Fruit fly (Drosophila melanogaster) whole organism, embryonic: ENCODE data around the gene wapl.

Experiments used
- Adf1 ChIP-seq: fragments of 200-800 bp; sonication (Bioruptor generic); IDR thresholded peaks from 2 replicates; pipeline ENCODE4 v1.3.6; 2022; ENCODE audit warnings: missing biosample characterization, missing genetic modification characterization
- CG11723 ChIP-seq: fragments of 200-800 bp; sonication (Bioruptor generic); optimal IDR thresholded peaks from 2 replicates; lab custom pipeline; 2017; ENCODE audit warnings: missing biosample characterization, mild to moderate bottlenecking, missing genetic modification characterization
- CG12104 ChIP-seq: fragments of 200-800 bp; sonication (Bioruptor generic); optimal IDR thresholded peaks from 3 replicates; lab custom pipeline; 2016; ENCODE audit warnings: missing biosample characterization, missing genetic modification characterization
- CG13775 ChIP-seq: fragments of 200-800 bp; sonication (Bioruptor generic); optimal IDR thresholded peaks from 3 replicates; lab custom pipeline; 2017; ENCODE audit warnings: missing biosample characterization, mild to moderate bottlenecking, missing genetic modification characterization
- CG14860 ChIP-seq: fragments of 200-800 bp; sonication (Bioruptor generic); IDR thresholded peaks from 3 replicates; pipeline ENCODE4 v1.3.6; 2022; ENCODE audit warnings: missing biosample characterization, missing genetic modification characterization; ENCODE audit not compliant: partially characterized antibody
- CG1603 ChIP-seq: fragments of 200-800 bp; sonication (Bioruptor generic); optimal IDR thresholded peaks from 2 replicates; lab custom pipeline; 2019; ENCODE audit warnings: missing biosample characterization, mild to moderate bottlenecking, missing genetic modification characterization, moderate library complexity
- CG17361 ChIP-seq: fragments of 200-800 bp; sonication (Bioruptor generic); IDR thresholded peaks from 3 replicates; pipeline ENCODE4 v1.3.6; 2022; ENCODE audit warnings: missing biosample characterization, missing genetic modification characterization
- CG18599 ChIP-seq: fragments of 200-800 bp; sonication (Bioruptor generic); optimal IDR thresholded peaks from 3 replicates; lab custom pipeline; 2017; ENCODE audit warnings: missing biosample characterization, missing genetic modification characterization, mild to moderate bottlenecking, moderate library complexity, missing genetic modification reagents
- CG18764 ChIP-seq: fragments of 200-800 bp; sonication (Bioruptor generic); optimal IDR thresholded peaks from 3 replicates; lab custom pipeline; 2016; ENCODE audit warnings: missing biosample characterization, missing genetic modification characterization
- CG2120 ChIP-seq: fragments of 200-800 bp; sonication (Bioruptor generic); optimal IDR thresholded peaks from 3 replicates; lab custom pipeline; 2016; ENCODE audit warnings: missing biosample characterization, missing genetic modification characterization
- CG2129 ChIP-seq: fragments of 200-800 bp; sonication (Bioruptor generic); IDR thresholded peaks from 2 replicates; pipeline ENCODE4 v1.3.6; 2022; ENCODE audit warnings: missing biosample characterization, missing genetic modification characterization; ENCODE audit not compliant: partially characterized antibody
- CG30020 ChIP-seq: fragments of 200-800 bp; optimal IDR thresholded peaks from 2 replicates; lab custom pipeline; 2019; ENCODE audit warnings: missing biosample characterization, mild to moderate bottlenecking, missing genetic modification characterization, moderate library complexity
- CG31365 ChIP-seq: fragments of 200-800 bp; sonication (Bioruptor generic); optimal IDR thresholded peaks from 2 replicates; lab custom pipeline; 2018; ENCODE audit warnings: missing biosample characterization, mild to moderate bottlenecking, missing genetic modification characterization
- CG32532 ChIP-seq: fragments of 200-800 bp; sonication (Bioruptor generic); IDR thresholded peaks from 2 replicates; pipeline ENCODE4 v1.3.6; 2022; ENCODE audit warnings: missing biosample characterization, missing genetic modification characterization
- CG34422 ChIP-seq: fragments of 200-800 bp; sonication (Bioruptor generic); IDR thresholded peaks from 3 replicates; pipeline ENCODE4 v1.3.6; 2022; ENCODE audit warnings: missing biosample characterization, missing genetic modification characterization
- CG43689 ChIP-seq: fragments of 200-800 bp; sonication (Bioruptor generic); IDR thresholded peaks from 2 replicates; pipeline ENCODE4 v1.3.6; 2022; ENCODE audit warnings: missing biosample characterization, missing genetic modification characterization
- CG6175 ChIP-seq: fragments of 200-800 bp; sonication (Bioruptor generic); IDR thresholded peaks from 3 replicates; pipeline ENCODE4 v1.3.6; 2022; ENCODE audit warnings: missing biosample characterization, missing genetic modification characterization
- CG6654 ChIP-seq: fragments of 200-800 bp; sonication (Bioruptor generic); optimal IDR thresholded peaks from 2 replicates; lab custom pipeline; 2017; ENCODE audit warnings: missing biosample characterization, mild to moderate bottlenecking, missing genetic modification characterization
- CG7271 ChIP-seq: fragments of 200-800 bp; sonication (Bioruptor generic); optimal IDR thresholded peaks from 2 replicates; lab custom pipeline; 2018; ENCODE audit warnings: missing biosample characterization, mild to moderate bottlenecking, missing genetic modification characterization, moderate library complexity
- CG7786 ChIP-seq: fragments of 200-800 bp; sonication (Bioruptor generic); optimal IDR thresholded peaks from 2 replicates; lab custom pipeline; 2016; ENCODE audit warnings: missing biosample characterization, missing genetic modification characterization
- CHES-1-like ChIP-seq: fragments of 200-800 bp; sonication (Bioruptor generic); optimal IDR thresholded peaks from 2 replicates; lab custom pipeline; 2016; ENCODE audit warnings: missing biosample characterization, missing genetic modification characterization
- CTCF ChIP-seq: fragments of 200-800 bp; sonication (Bioruptor generic); optimal IDR thresholded peaks from 2 replicates; lab custom pipeline; 2017; ENCODE audit warnings: missing biosample characterization, mild to moderate bottlenecking, missing genetic modification characterization, moderate library complexity
- MTF-1 ChIP-seq: fragments of 200-800 bp; sonication (Bioruptor generic); optimal IDR thresholded peaks from 2 replicates; lab custom pipeline; 2018; ENCODE audit warnings: missing biosample characterization, mild to moderate bottlenecking, missing genetic modification characterization, borderline replicate concordance
- Max ChIP-seq: fragments of 200-800 bp; sonication (Bioruptor generic); optimal IDR thresholded peaks from 2 replicates; lab custom pipeline; 2016; ENCODE audit warnings: missing biosample characterization, mild to moderate bottlenecking, missing genetic modification characterization
- Med ChIP-seq: fragments of 200-800 bp; sonication (Bioruptor generic); peaks from one replicate; lab custom pipeline; 2016; ENCODE audit warnings: missing biosample characterization, missing genetic modification characterization, mild to moderate bottlenecking, inconsistent platforms, moderate library complexity
- NC2β ChIP-seq: fragments of 200-800 bp; sonication (Bioruptor generic); optimal IDR thresholded peaks from 2 replicates; lab custom pipeline; 2016; ENCODE audit warnings: missing biosample characterization, missing genetic modification characterization
- Optix ChIP-seq: fragments of 200-800 bp; sonication (Bioruptor generic); IDR thresholded peaks from 3 replicates; pipeline ENCODE4 v1.3.6; 2022; ENCODE audit warnings: missing biosample characterization, missing genetic modification characterization
- Stat92E ChIP-seq, 3 experiments: fragments of >200 bp in 2 of 3; fragments of 200-800 bp in 1 of 3; sonication (Bioruptor generic) in 1 of 3; optimal IDR thresholded peaks; 2 replicates each; lab custom pipeline; 2017 to 2019; ENCODE audit warnings: missing biosample characterization in 3 of 3, missing genetic modification characterization in 3 of 3, mild to moderate bottlenecking in 1 of 3, moderate library complexity in 1 of 3
- TFAM ChIP-seq: fragments of 200-800 bp; sonication (Bioruptor generic); optimal IDR thresholded peaks from 2 replicates; lab custom pipeline; 2017; ENCODE audit warnings: missing biosample characterization, missing genetic modification characterization, inconsistent platforms
- btn ChIP-seq: fragments of 200-800 bp; sonication (Bioruptor generic); optimal IDR thresholded peaks from 2 replicates; lab custom pipeline; 2016; ENCODE audit warnings: missing biosample characterization, missing genetic modification characterization
- corto ChIP-seq: fragments of 200-800 bp; sonication (Bioruptor generic); optimal IDR thresholded peaks from 2 replicates; lab custom pipeline; 2016; ENCODE audit warnings: missing biosample characterization, mild to moderate bottlenecking, missing genetic modification characterization, moderate library complexity
- crc ChIP-seq: fragments of 200-800 bp; sonication (Bioruptor generic); optimal IDR thresholded peaks from 2 replicates; lab custom pipeline; 2016; ENCODE audit warnings: missing biosample characterization, missing genetic modification characterization
- her ChIP-seq: fragments of 200-800 bp; sonication (Bioruptor generic); optimal IDR thresholded peaks from 2 replicates; lab custom pipeline; 2016; ENCODE audit warnings: missing biosample characterization, missing genetic modification characterization
- kni ChIP-seq: fragments of 200-800 bp; sonication (Bioruptor generic); optimal IDR thresholded peaks from 3 replicates; lab custom pipeline; 2017; ENCODE audit warnings: mild to moderate bottlenecking, missing biosample characterization, missing genetic modification reagents, missing genetic modification characterization
- lab ChIP-seq: fragments of 200-800 bp; sonication (Bioruptor generic); optimal IDR thresholded peaks from 3 replicates; lab custom pipeline; 2017; ENCODE audit warnings: missing biosample characterization, missing genetic modification characterization, mild to moderate bottlenecking, moderate library complexity, missing genetic modification reagents
- lmd ChIP-seq: fragments of 200-800 bp; sonication (Bioruptor generic); IDR thresholded peaks from 2 replicates; pipeline ENCODE4 v1.3.6; 2022; ENCODE audit warnings: missing biosample characterization, missing genetic modification characterization
- lov ChIP-seq, 2 experiments: fragments of 200-800 bp in 1 of 2; fragments of >200 bp in 1 of 2; sonication (Bioruptor generic) in 1 of 2; IDR thresholded peaks in 1 of 2; optimal IDR thresholded peaks in 1 of 2; 2 replicates in 1 of 2; 3 replicates in 1 of 2; pipeline versions ENCODE4 v1.3.6 to Lab custom; 2017 to 2022; ENCODE audit warnings: missing biosample characterization in 1 of 2, missing genetic modification characterization in 1 of 2
- org-1 ChIP-seq: fragments of 200-800 bp; sonication (Bioruptor generic); optimal IDR thresholded peaks from 2 replicates; lab custom pipeline; 2017; ENCODE audit warnings: missing biosample characterization, missing genetic modification characterization
- p53 ChIP-seq: fragments of 200-800 bp; sonication (Bioruptor generic); optimal IDR thresholded peaks from 2 replicates; lab custom pipeline; 2016; ENCODE audit warnings: missing biosample characterization, missing genetic modification characterization
- pho ChIP-seq: fragments of 200-800 bp; sonication (Bioruptor generic); optimal IDR thresholded peaks from 2 replicates; lab custom pipeline; 2016; ENCODE audit warnings: missing biosample characterization, missing genetic modification characterization
- pita ChIP-seq: fragments of 200-800 bp; sonication (Bioruptor generic); optimal IDR thresholded peaks from 2 replicates; lab custom pipeline; 2017; ENCODE audit warnings: missing biosample characterization, mild to moderate bottlenecking, missing genetic modification characterization
- pnt ChIP-seq: fragments of 200-800 bp; sonication (Bioruptor generic); optimal IDR thresholded peaks from 3 replicates; lab custom pipeline; 2016; ENCODE audit warnings: missing biosample characterization, missing genetic modification characterization
- scrt ChIP-seq: fragments of 200-800 bp; sonication (Bioruptor generic); optimal IDR thresholded peaks from 2 replicates; lab custom pipeline; 2018; ENCODE audit warnings: missing biosample characterization, mild to moderate bottlenecking, missing genetic modification characterization, moderate library complexity
- sima ChIP-seq: fragments of 200-800 bp; sonication (Bioruptor generic); optimal IDR thresholded peaks from 2 replicates; lab custom pipeline; 2016; ENCODE audit warnings: missing biosample characterization, missing genetic modification characterization
- sisA ChIP-seq: fragments of 200-800 bp; sonication (Bioruptor generic); IDR thresholded peaks from 2 replicates; pipeline ENCODE4 v1.3.6; 2022; ENCODE audit warnings: missing biosample characterization, missing genetic modification characterization
- slp2 ChIP-seq: fragments of 200-800 bp; sonication (Bioruptor generic); optimal IDR thresholded peaks from 2 replicates; lab custom pipeline; 2016; ENCODE audit warnings: missing biosample characterization, missing genetic modification characterization
- sqz ChIP-seq: fragments of 200-800 bp; sonication (Bioruptor generic); optimal IDR thresholded peaks from 3 replicates; lab custom pipeline; 2018; ENCODE audit warnings: missing biosample characterization, mild to moderate bottlenecking, missing genetic modification characterization
- tgo ChIP-seq: fragments of 200-800 bp; sonication (Bioruptor generic); IDR thresholded peaks from 3 replicates; pipeline ENCODE4 v1.3.6; 2022; ENCODE audit warnings: missing biosample characterization, missing genetic modification characterization
- vnd ChIP-seq: fragments of 200-800 bp; sonication (Bioruptor generic); IDR thresholded peaks from 3 replicates; pipeline ENCODE4 v1.3.6; 2022; ENCODE audit warnings: missing biosample characterization, missing genetic modification characterization; ENCODE audit not compliant: partially characterized antibody

The wapl gene

dm6 chrX:2123965-2124688, 34.7 kb downstream of the wapl start (continued):
- TF ChIP-seq crc (GFP tag; lab: Kevin White, UChicago), result peak; percentile 34
- TF ChIP-seq her (GFP tag; lab: Kevin White, UChicago), result peak; percentile 69
- peak; percentile 61 for TF ChIP-seq CG31365 (tag; lab: Kevin White, UChicago)
- peak; percentile 93 for TF ChIP-seq sisA (GFP tag; lab: Robert Waterston, UW)
- peak; percentile 81 for TF ChIP-seq CG1603
- TF ChIP-seq btn, result peak; percentile 64
- peak; percentile 98 for TF ChIP-seq CG18599 (GFP tag; lab: Kevin White, UChicago)
- peak; percentile 94 for TF ChIP-seq CG11723
- peak; percentile 76 for TF ChIP-seq NC2β
- TF ChIP-seq CG32532 (GFP tag; lab: Robert Waterston, UW), result peak; percentile 93
- peak; percentile 82 for TF ChIP-seq CHES-1-like (GFP tag; lab: Kevin White, UChicago)
- TF ChIP-seq scrt (GFP tag; lab: Kevin White, UChicago), result peak; percentile 94
- peak; percentile 99 for TF ChIP-seq CG13775 (GFP tag; lab: Kevin White, UChicago)
- no peak for TF ChIP-seq p53 (GFP tag; lab: Kevin White, UChicago)
- peak; percentile 70 for TF ChIP-seq CTCF
- TF ChIP-seq lab (GFP tag; lab: Kevin White, UChicago), result peak; percentile 97
- TF ChIP-seq TFAM (GFP tag; lab: Kevin White, UChicago), result no peak
- TF ChIP-seq CG14860 (GFP tag; lab: Robert Waterston, UW), result 0 out of 3 replicates have a peak, but pooled peaks have one; percentile 40
- TF ChIP-seq kni, result no peak
- peak; percentile 90 for TF ChIP-seq Med (GFP tag; lab: Kevin White, UChicago)
- TF ChIP-seq pho (GFP tag; lab: Kevin White, UChicago), result peak; percentile 72
- TF ChIP-seq Stat92E (GFP tag; optimal IDR thresholded peaks at IDR 0.05; lab: Kevin White, UChicago), result peak in 1 of 3 experiments; percentile 94
- no peak for TF ChIP-seq sima (GFP tag; lab: Kevin White, UChicago)
- no peak for TF ChIP-seq CG2129 (GFP tag; lab: Robert Waterston, UW)
- TF ChIP-seq CG18764 (GFP tag; lab: Kevin White, UChicago), result peak; percentile 92
- TF ChIP-seq CG30020 (tag; lab: Kevin White, UChicago), result peak; percentile 91
- peak; percentile 87 for TF ChIP-seq CG7271 (tag; lab: Kevin White, UChicago)
- peak; percentile 87 for TF ChIP-seq CG7786 (GFP tag; lab: Kevin White, UChicago)
- TF ChIP-seq CG34422 (GFP tag; lab: Robert Waterston, UW), result peak; percentile 89; the same call in 2 of the 3 replicates
- peak; percentile 85 for TF ChIP-seq MTF-1 (GFP tag; lab: Kevin White, UChicago)
- TF ChIP-seq CG2120 (GFP tag; lab: Kevin White, UChicago), result peak; percentile 86
- TF ChIP-seq vnd, result peak; percentile 53; the same call in 2 of the 3 replicates
- TF ChIP-seq org-1 (GFP tag; lab: Kevin White, UChicago), result peak; percentile 91
- TF ChIP-seq pnt (GFP tag; lab: Kevin White, UChicago), result peak; percentile 86
- TF ChIP-seq CG43689, result peak; percentile 64; the same call in 1 of the 2 replicates
- TF ChIP-seq CG6175 (GFP tag; lab: Robert Waterston, UW), result peak; percentile 81; the same call in 2 of the 3 replicates
- peak; percentile 85 for TF ChIP-seq Max (GFP tag; lab: Kevin White, UChicago)
- TF ChIP-seq Adf1 (GFP tag; lab: Robert Waterston, UW), result no peak
- TF ChIP-seq corto (GFP tag; lab: Kevin White, UChicago), result peak; percentile 81
- no peak for TF ChIP-seq lov (optimal IDR thresholded peaks at IDR 0.05; lab: Kevin White, UChicago)
- TF ChIP-seq lov (GFP tag; IDR thresholded peaks at IDR 0.05; lab: Robert Waterston, UW), result peak; percentile 75; the same call in 1 of the 3 replicates
- TF ChIP-seq slp2 (GFP tag; lab: Kevin White, UChicago), result peak; percentile 89
- peak; percentile 95 for TF ChIP-seq lmd (GFP tag; lab: Robert Waterston, UW)
- TF ChIP-seq Optix (GFP tag; lab: Robert Waterston, UW), result peak; percentile 93
- peak; percentile 97 for TF ChIP-seq CG12104 (GFP tag; lab: Kevin White, UChicago)
- TF ChIP-seq sqz (GFP tag; lab: Kevin White, UChicago), result peak; percentile 78
- TF ChIP-seq CG17361 (GFP tag; lab: Robert Waterston, UW), result peak; percentile 100
- peak; percentile 92 for TF ChIP-seq CG6654
- peak; percentile 89 for TF ChIP-seq tgo
- no peak for TF ChIP-seq pita (GFP tag; lab: Kevin White, UChicago)
